Worm (Caenorhabditis elegans) whole organism, midembryonic: ENCODE measurements around the gene alkb-7.

Source experiments
- flt-1 ChIP-seq: fragments of 200-800 bp; sonication (Bioruptor generic); IDR thresholded peaks from 2 replicates; pipeline ENCODE4 v1.3.6; 2022; ENCODE audit warnings: missing genetic modification characterization, missing compliant biosample characterization
- ztf-23 ChIP-seq: fragments of 200-800 bp; sonication (Bioruptor generic); IDR thresholded peaks from 2 replicates; pipeline ENCODE4 v1.3.6; 2022; ENCODE audit warnings: missing genetic modification reagents, missing genetic modification characterization, missing compliant biosample characterization

ce11 chrII:12809725-12810124 lies 21.8 kb upstream of the alkb-7 start:
- TF ChIP-seq flt-1 (GFP tag; lab: Robert Waterston, UW) (no peak), ztf-23 (GFP tag; lab: Robert Waterston, UW) (no peak)
